Fruit fly (Drosophila melanogaster): ENCODE data around the gene CG6059.
A peak's percentile ranks its signal among the peaks of the same experiment; 100 is the strongest.

CG6059 gene

DNA sequence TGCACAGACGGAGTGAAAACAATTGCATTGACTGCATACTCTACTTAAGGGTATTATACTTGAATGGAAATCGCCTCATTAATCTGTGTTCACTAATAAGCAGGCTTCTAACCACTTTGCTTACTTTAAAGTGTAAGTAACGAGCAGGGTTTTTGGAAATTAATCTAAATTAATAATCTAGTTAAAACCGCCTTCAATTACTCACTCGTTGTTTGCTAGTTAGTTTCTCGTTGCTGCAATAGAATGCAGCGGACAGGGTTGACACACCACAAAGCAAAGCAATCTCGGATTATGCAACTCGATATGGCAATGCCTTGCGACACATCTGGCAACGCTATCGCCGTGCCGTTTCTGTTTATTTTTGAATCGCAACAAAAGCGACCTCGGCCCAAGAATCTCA, 15.5 kb upstream of the CG6059 start (continued):
- TF ChIP-seq CG1603 (tag; optimal IDR thresholded peaks at IDR 0.05) (peak; percentile 31), chif (GFP tag; optimal IDR thresholded peaks at IDR 0.05) (no peak), CG12299 (tag; optimal IDR thresholded peaks at IDR 0.05) (no peak), nmo (GFP tag; optimal IDR thresholded peaks at IDR 0.05) (peak; percentile 20), CG14710 (tag; optimal IDR thresholded peaks at IDR 0.05) (peak; percentile 4), CG8388 (GFP tag; optimal IDR thresholded peaks at IDR 0.05) (peak; percentile 1), fd96Cb (tag; optimal IDR thresholded peaks at IDR 0.05) (peak; percentile 12), CG3847 (GFP tag; IDR thresholded peaks at IDR 0.05) (0 out of 2 replicates have a peak, but pooled peaks have one; percentile 5), Nf-YC (tag; optimal IDR thresholded peaks at IDR 0.05) (no peak), Hr78 (GFP tag; optimal IDR thresholded peaks at IDR 0.05) (peak in 1 of 2 experiments; percentile 21), CG8290 (GFP tag; optimal IDR thresholded peaks at IDR 0.05) (peak; percentile 17), CG8290 (tag; optimal IDR thresholded peaks at IDR 0.05) (no peak), NK7.1 (GFP tag; optimal IDR thresholded peaks at IDR 0.05) (no peak), Side (GFP tag; optimal IDR thresholded peaks at IDR 0.05) (no peak), Ssrp (tag; optimal IDR thresholded peaks at IDR 0.05) (peak; percentile 15), bsh (GFP tag; optimal IDR thresholded peaks at IDR 0.05) (peak in 1 of 2 experiments; percentile 13), CG6791 (GFP tag; IDR thresholded peaks at IDR 0.05; ENCODE audit: partially characterized antibody) (peak; percentile 38; the same call in 1 of the 3 replicates), sens (GFP tag) (peak; percentile 91), CG18262 (tag; optimal IDR thresholded peaks at IDR 0.05) (peak; percentile 17), Hr51 (GFP tag; optimal IDR thresholded peaks at IDR 0.05) (peak in 1 of 2 experiments; percentile 1), Rfx (GFP tag; IDR thresholded peaks at IDR 0.05) (no peak), Trl (optimal IDR thresholded peaks at IDR 0.05) (no peak), Trl (GFP tag; optimal IDR thresholded peaks at IDR 0.05) (no peak), org-1 (GFP tag; optimal IDR thresholded peaks at IDR 0.05) (no peak), ara (GFP tag; IDR thresholded peaks at IDR 0.05) (no peak), Med (GFP tag) (peak; percentile 60), CG12155 (GFP tag; optimal IDR thresholded peaks at IDR 0.05) (peak; percentile 24), CG2875 (GFP tag; optimal IDR thresholded peaks at IDR 0.05) (no peak), Pdp1 (GFP tag; optimal IDR thresholded peaks at IDR 0.05) (peak in 1 of 2 experiments; percentile 84), gem (tag; optimal IDR thresholded peaks at IDR 0.05) (peak; percentile 37), toy (GFP tag; IDR thresholded peaks at IDR 0.05) (no peak), zfh1 (GFP tag; IDR thresholded peaks at IDR 0.05) (0 out of 3 replicates have a peak, but pooled peaks have one; percentile 6), Sox102F (GFP tag; optimal IDR thresholded peaks at IDR 0.05) (peak; percentile 31), Myb (GFP tag; optimal IDR thresholded peaks at IDR 0.05) (no peak)

DNA sequence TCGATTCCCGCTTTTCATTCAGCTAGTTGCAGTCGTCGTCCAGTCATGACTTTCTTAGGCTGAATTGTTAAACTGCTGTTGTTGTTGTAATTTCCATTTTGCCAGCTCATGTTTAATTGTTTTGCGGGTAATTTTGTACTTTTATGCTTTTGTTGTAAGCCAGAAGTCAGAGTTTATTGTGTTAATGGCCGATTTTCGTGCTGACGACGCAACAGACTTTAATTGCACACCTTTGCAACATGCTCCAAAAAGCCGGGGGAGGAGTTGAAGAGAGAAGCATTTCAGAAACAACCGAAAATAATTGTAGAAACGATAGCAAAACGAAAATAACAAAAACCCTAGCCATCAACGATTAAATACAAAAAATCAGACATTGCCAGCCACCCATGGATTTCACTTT, 14.2 kb upstream of the CG6059 start:
- TF ChIP-seq CG30020 (tag; optimal IDR thresholded peaks at IDR 0.05), result no peak
- TF ChIP-seq CG8359 (GFP tag; optimal IDR thresholded peaks at IDR 0.05; ENCODE audit: borderline replicate concordance), result no peak
- no peak for TF ChIP-seq CG17359 (tag; optimal IDR thresholded peaks at IDR 0.05)
- TF ChIP-seq jing (GFP tag; optimal IDR thresholded peaks at IDR 0.05), result no peak
- TF ChIP-seq CG31224 (GFP tag; IDR thresholded peaks at IDR 0.05), result no peak
- no peak for TF ChIP-seq fd96Cb (tag; optimal IDR thresholded peaks at IDR 0.05)
- TF ChIP-seq HLHmδ (GFP tag; optimal IDR thresholded peaks at IDR 0.05), result no peak
- TF ChIP-seq CG7271 (tag; optimal IDR thresholded peaks at IDR 0.05), result no peak
- TF ChIP-seq CG18619 (GFP tag; optimal IDR thresholded peaks at IDR 0.05), result no peak
- no peak for TF ChIP-seq CG18764 (GFP tag; optimal IDR thresholded peaks at IDR 0.05)
- no peak for TF ChIP-seq gsb (GFP tag; IDR thresholded peaks at IDR 0.05)
- no peak for TF ChIP-seq Dek (tag; optimal IDR thresholded peaks at IDR 0.05)
- no peak for TF ChIP-seq ap (GFP tag; IDR thresholded peaks at IDR 0.05)
- no peak for TF ChIP-seq grau (tag; optimal IDR thresholded peaks at IDR 0.05)
- no peak for TF ChIP-seq CG13123 (GFP tag; optimal IDR thresholded peaks at IDR 0.05)
- TF ChIP-seq Pdp1 (GFP tag; optimal IDR thresholded peaks at IDR 0.05), result no peak
- TF ChIP-seq yki (optimal IDR thresholded peaks at IDR 0.05), result no peak
